Worm (Caenorhabditis elegans) whole organism, L3 larva: ENCODE measurements around the gene cyk-7.

Source experiments
- R02D3.7 ChIP-seq: fragments of 150-350 bp; optimal IDR thresholded peaks from 2 replicates; lab custom pipeline; 2014; ENCODE audit warnings: missing biosample characterization, missing genetic modification characterization
- ZK546.5 ChIP-seq: sonication (generic microtip); optimal IDR thresholded peaks from 2 replicates; lab custom pipeline; 2017; ENCODE audit warnings: missing biosample characterization, missing genetic modification characterization
- aly-2 ChIP-seq: fragments of 150-350 bp; optimal IDR thresholded peaks from 2 replicates; lab custom pipeline; 2014; ENCODE audit warnings: missing biosample characterization, missing genetic modification characterization
- ama-1 ChIP-seq: fragments of 150-350 bp; optimal IDR thresholded peaks from 2 replicates; lab custom pipeline; 2018
- ceh-16 ChIP-seq: sonication (generic microtip); optimal IDR thresholded peaks from 2 replicates; lab custom pipeline; 2017; ENCODE audit warnings: missing biosample characterization, missing genetic modification characterization
- ceh-82 ChIP-seq: fragments of 150-350 bp; optimal IDR thresholded peaks from 2 replicates; lab custom pipeline; 2014; ENCODE audit warnings: missing biosample characterization, missing genetic modification characterization
- ceh-9 ChIP-seq: sonication (generic microtip); optimal IDR thresholded peaks from 2 replicates; lab custom pipeline; 2018; ENCODE audit warnings: missing biosample characterization, missing genetic modification characterization
- egl-5 ChIP-seq: fragments of 150-350 bp; optimal IDR thresholded peaks from 2 replicates; lab custom pipeline; 2017; ENCODE audit warnings: missing biosample characterization, missing genetic modification reagents, missing genetic modification characterization, inconsistent platforms
- elt-1 ChIP-seq: fragments of 150-350 bp; optimal IDR thresholded peaks from 2 replicates; lab custom pipeline; 2014; ENCODE audit warnings: missing biosample characterization, missing genetic modification characterization
- elt-2 ChIP-seq: sonication (generic microtip); optimal IDR thresholded peaks from 2 replicates; lab custom pipeline; 2016; ENCODE audit warnings: missing genetic modification reagents, mild to moderate bottlenecking, missing genetic modification characterization, missing compliant biosample characterization
- elt-3 ChIP-seq, 3 experiments: fragments of 150-350 bp in 1 of 3; sonication (generic microtip) in 2 of 3; optimal IDR thresholded peaks; 2 replicates in 2 of 3; 4 replicates in 1 of 3; lab custom pipeline; 2014 to 2017; ENCODE audit warnings: missing biosample characterization in 3 of 3, missing genetic modification characterization in 3 of 3
- eor-1 ChIP-seq, 2 experiments: fragments of 150-350 bp; optimal IDR thresholded peaks; 2 replicates each; lab custom pipeline; 2014 to 2018; ENCODE audit warnings: missing biosample characterization in 2 of 2, missing genetic modification characterization in 2 of 2
- fkh-10 ChIP-seq: sonication (generic microtip); optimal IDR thresholded peaks from 2 replicates; lab custom pipeline; 2017; ENCODE audit warnings: missing biosample characterization, missing genetic modification reagents, missing genetic modification characterization
- fkh-2 ChIP-seq: fragments of 150-350 bp; optimal IDR thresholded peaks from 2 replicates; lab custom pipeline; 2014; ENCODE audit warnings: missing biosample characterization, missing genetic modification reagents, missing genetic modification characterization
- fos-1 ChIP-seq: fragments of 150-350 bp; optimal IDR thresholded peaks from 2 replicates; lab custom pipeline; 2014; ENCODE audit warnings: missing biosample characterization, missing genetic modification characterization
- lsy-12 ChIP-seq: sonication (generic microtip); optimal IDR thresholded peaks from 2 replicates; lab custom pipeline; 2016; ENCODE audit warnings: mild to moderate bottlenecking, missing genetic modification characterization, missing compliant biosample characterization
- mdl-1 ChIP-seq: fragments of 150-350 bp; optimal IDR thresholded peaks from 2 replicates; lab custom pipeline; 2014; ENCODE audit warnings: missing biosample characterization, missing genetic modification characterization
- mml-1 ChIP-seq: fragments of 150-350 bp; sonication (generic microtip); optimal IDR thresholded peaks from 3 replicates; lab custom pipeline; 2014; ENCODE audit warnings: missing biosample characterization, missing genetic modification characterization
- nfya-1 ChIP-seq: sonication (generic microtip); optimal IDR thresholded peaks from 2 replicates; lab custom pipeline; 2017; ENCODE audit warnings: missing genetic modification characterization, mild to moderate bottlenecking, missing compliant biosample characterization, antibody characterized with exemption, moderate library complexity; ENCODE audit not compliant: insufficient read depth
- nhr-11 ChIP-seq: fragments of 150-350 bp; optimal IDR thresholded peaks from 2 replicates; lab custom pipeline; 2014; ENCODE audit warnings: missing biosample characterization, missing genetic modification characterization
- nhr-12 ChIP-seq: fragments of 150-350 bp; optimal IDR thresholded peaks from 2 replicates; lab custom pipeline; 2014; ENCODE audit warnings: missing biosample characterization, missing genetic modification characterization
- nhr-23 ChIP-seq: fragments of 150-350 bp; optimal IDR thresholded peaks from 2 replicates; lab custom pipeline; 2014; ENCODE audit warnings: missing biosample characterization, missing genetic modification reagents, missing genetic modification characterization
- nhr-237 ChIP-seq: fragments of 150-350 bp; optimal IDR thresholded peaks from 2 replicates; lab custom pipeline; 2014; ENCODE audit warnings: missing biosample characterization, missing genetic modification characterization
- nhr-25 ChIP-seq: sonication (generic microtip); optimal IDR thresholded peaks from 2 replicates; lab custom pipeline; 2017; ENCODE audit warnings: missing biosample characterization, missing genetic modification characterization
- nhr-43 ChIP-seq: sonication (generic microtip); optimal IDR thresholded peaks from 2 replicates; lab custom pipeline; 2016; ENCODE audit warnings: mild to moderate bottlenecking, missing genetic modification characterization, missing compliant biosample characterization; ENCODE audit not compliant: poor library complexity, severe bottlenecking
- nhr-67 ChIP-seq: fragments of 150-350 bp; optimal IDR thresholded peaks from 2 replicates; lab custom pipeline; 2014; ENCODE audit warnings: missing biosample characterization, missing genetic modification characterization
- nhr-76 ChIP-seq: fragments of 150-350 bp; sonication (generic microtip); optimal IDR thresholded peaks from 5 replicates; lab custom pipeline; 2014; ENCODE audit warnings: missing biosample characterization, missing genetic modification characterization
- nhr-77 ChIP-seq: fragments of 150-350 bp; optimal IDR thresholded peaks from 2 replicates; lab custom pipeline; 2014; ENCODE audit warnings: missing biosample characterization, missing genetic modification characterization
- pha-4 ChIP-seq: fragments of 150-350 bp; optimal IDR thresholded peaks from 2 replicates; lab custom pipeline; 2014; ENCODE audit warnings: missing biosample characterization, missing genetic modification reagents, missing genetic modification characterization
- sea-2 ChIP-seq: fragments of 150-350 bp; sonication (generic microtip); optimal IDR thresholded peaks from 4 replicates; lab custom pipeline; 2014; ENCODE audit warnings: missing biosample characterization, missing genetic modification reagents, missing genetic modification characterization
- skn-1 ChIP-seq: fragments of 150-350 bp; optimal IDR thresholded peaks from 2 replicates; lab custom pipeline; 2014; ENCODE audit warnings: missing biosample characterization, missing genetic modification characterization
- tbx-2 ChIP-seq: sonication (generic microtip); optimal IDR thresholded peaks from 2 replicates; lab custom pipeline; 2016; ENCODE audit warnings: mild to moderate bottlenecking, missing genetic modification characterization, missing compliant biosample characterization
- ztf-11 ChIP-seq: fragments of 150-350 bp; optimal IDR thresholded peaks from 2 replicates; lab custom pipeline; 2014; ENCODE audit warnings: missing biosample characterization, missing genetic modification characterization
- ztf-4 ChIP-seq: fragments of 150-350 bp; optimal IDR thresholded peaks from 2 replicates; lab custom pipeline; 2014; ENCODE audit warnings: missing biosample characterization, missing genetic modification characterization

Gene cyk-7

ce11 chrIII:7819866-7820265, 24.7 kb upstream of the cyk-7 start:
- TF ChIP-seq nfya-1 (peak; percentile 69), ztf-11 (no peak), ceh-16 (tag; lab: Kevin White, UChicago) (no peak), egl-5 (tag; lab: Kevin White, UChicago) (peak; percentile 100)

ce11 chrIII:7818965-7819364, 23.8 kb upstream of the cyk-7 start:
- TF ChIP-seq egl-5 (tag; lab: Kevin White, UChicago): peak; percentile 100
- TF ChIP-seq nhr-23: no peak
- no peak for TF ChIP-seq skn-1

- TF ChIP-seq skn-1: peak; percentile 100
- no peak for TF ChIP-seq elt-2 (tag; lab: Kevin White, UChicago)
- TF ChIP-seq nhr-23: peak; percentile 100
- TF ChIP-seq nhr-77 (tag; lab: Kevin White, UChicago): no peak
- no peak for TF ChIP-seq nhr-25
- TF ChIP-seq R02D3.7: no peak
- no peak for TF ChIP-seq nhr-43
- no peak for TF ChIP-seq ceh-16 (tag; lab: Kevin White, UChicago)
- no peak for TF ChIP-seq ceh-82 (tag; lab: Kevin White, UChicago)
These were observed 21.3 kb upstream of the cyk-7 start for ce11 chrIII:7816463-7816862.

ce11 chrIII:7815571-7816348, 20.6 kb upstream of the cyk-7 start:
- TF ChIP-seq aly-2 (tag; lab: Kevin White, UChicago) (no peak), ZK546.5 (no peak), mdl-1 (tag; lab: Kevin White, UChicago) (no peak), pha-4 (no peak), nhr-11 (tag; lab: Kevin White, UChicago) (no peak), nhr-67 (tag; lab: Kevin White, UChicago) (no peak), fkh-2 (tag; lab: Kevin White, UChicago) (no peak), eor-1 (tag; optimal IDR thresholded peaks at IDR 0.05; lab: Kevin White, UChicago) (no peak), ama-1 (lab: Kevin White, UChicago) (no peak), fos-1 (tag; lab: Kevin White, UChicago) (no peak), nhr-77 (tag; lab: Kevin White, UChicago) (no peak), tbx-2 (tag; lab: Kevin White, UChicago) (no peak), nhr-25 (no peak), sea-2 (GFP tag; lab: Kevin White, UChicago) (no peak), ceh-9 (tag; lab: Kevin White, UChicago) (no peak), elt-3 (tag; optimal IDR thresholded peaks at IDR 0.05; lab: Kevin White, UChicago) (no peak), nhr-237 (tag; lab: Kevin White, UChicago) (no peak), fkh-10 (GFP tag; lab: Kevin White, UChicago) (no peak), skn-1 (peak; percentile 100), elt-1 (tag; lab: Kevin White, UChicago) (no peak), R02D3.7 (no peak), ceh-82 (tag; lab: Kevin White, UChicago) (no peak), egl-5 (tag; lab: Kevin White, UChicago) (peak; percentile 27), nhr-12 (tag; lab: Kevin White, UChicago) (no peak), nhr-23 (peak; percentile 99), lsy-12 (tag; lab: Kevin White, UChicago) (no peak)

ce11 chrIII:7815056-7815366, 19.8 kb upstream of the cyk-7 start:
- TF ChIP-seq mdl-1 (tag; lab: Kevin White, UChicago) (no peak), egl-5 (tag; lab: Kevin White, UChicago) (no peak), elt-1 (tag; lab: Kevin White, UChicago) (no peak), mml-1 (no peak), pha-4 (no peak), ztf-11 (no peak), ceh-82 (tag; lab: Kevin White, UChicago) (no peak), ztf-4 (tag; lab: Kevin White, UChicago) (no peak), skn-1 (no peak), nhr-76 (tag; lab: Kevin White, UChicago) (no peak), nfya-1 (no peak)
- TF ChIP-seq, all 47 proteins: peak for 0
